Fruit fly (Drosophila melanogaster): ENCODE measurements around the gene CG42446.
A peak's percentile ranks its signal among the peaks of the same experiment; 100 is the strongest.

The CG42446 gene

DNA sequence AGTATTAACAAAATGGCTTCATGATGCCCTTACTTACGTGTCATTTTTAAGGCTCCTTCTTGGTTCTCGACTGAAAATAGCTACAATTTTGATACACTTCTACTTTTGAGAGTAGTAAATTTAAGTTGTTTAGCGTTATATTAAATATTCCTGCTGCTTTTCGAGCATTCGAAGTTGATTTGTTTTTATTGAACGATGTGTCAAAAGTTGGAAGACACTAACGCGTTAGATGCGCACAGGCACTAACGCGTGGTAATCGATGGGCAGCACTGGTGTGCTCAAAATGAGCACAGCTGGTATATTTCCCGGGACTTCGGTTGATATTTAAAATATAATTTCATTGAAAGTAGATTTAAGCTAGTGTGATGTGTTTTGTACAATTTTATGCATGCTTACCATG lies 810 bp downstream of the CG42446 start, which contains the start of gene CG17931 (continued):
- TF ChIP-seq otp (GFP tag; IDR thresholded peaks at IDR 0.05) = no peak
- TF ChIP-seq ssp (GFP tag; IDR thresholded peaks at IDR 0.05) = no peak
- TF ChIP-seq z (GFP tag; IDR thresholded peaks at IDR 0.05) = no peak
- TF ChIP-seq Opbp (GFP tag; IDR thresholded peaks at IDR 0.05; ENCODE audit: partially characterized antibody) = peak; percentile 56; the same call in 2 of the 3 replicates
- no peak for TF ChIP-seq CG8290 (GFP tag; optimal IDR thresholded peaks at IDR 0.05)
- TF ChIP-seq CG8290 (tag; optimal IDR thresholded peaks at IDR 0.05) = no peak
- TF ChIP-seq CG10543 (GFP tag; optimal IDR thresholded peaks at IDR 0.05) = no peak
- no peak for TF ChIP-seq bsh (GFP tag; optimal IDR thresholded peaks at IDR 0.05)
- TF ChIP-seq sna (GFP tag; IDR thresholded peaks at IDR 0.05; ENCODE audit: partially characterized antibody) = no peak
- peak; percentile 78 for TF ChIP-seq CG12659 (GFP tag; optimal IDR thresholded peaks at IDR 0.05)
- no peak for TF ChIP-seq CG11696 (GFP tag; IDR thresholded peaks at IDR 0.05)
- TF ChIP-seq fu2 (GFP tag; optimal IDR thresholded peaks at IDR 0.05) = no peak

dm6 chr3R:16356863-16357215 lies 3.1 kb downstream of the CG42446 start, which contains the start of gene CG10311:
Gene CG10311 (minus strand): TSS chr3R:16357015.
- TF ChIP-seq amos (GFP tag; IDR thresholded peaks at IDR 0.05; ENCODE audit: partially characterized antibody) = peak; percentile 46; the same call in 1 of the 2 replicates
- TF ChIP-seq Stat92E (GFP tag; optimal IDR thresholded peaks at IDR 0.05) = no peak
- TF ChIP-seq CG13296 (GFP tag; optimal IDR thresholded peaks at IDR 0.05) = peak; percentile 42
- peak; percentile 71 for TF ChIP-seq CG10543 (GFP tag; optimal IDR thresholded peaks at IDR 0.05)
- TF ChIP-seq NFAT (GFP tag; IDR thresholded peaks at IDR 0.05) = peak; percentile 28; the same call in 1 of the 2 replicates
- TF ChIP-seq CG32532 (GFP tag; IDR thresholded peaks at IDR 0.05) = peak; percentile 17; the same call in 1 of the 2 replicates
- peak; percentile 24; the same call in 1 of the 2 replicates for TF ChIP-seq slbo (GFP tag; IDR thresholded peaks at IDR 0.05)
- peak; percentile 8 for TF ChIP-seq mirr (GFP tag; optimal IDR thresholded peaks at IDR 0.05)
- no peak for TF ChIP-seq sim (GFP tag; IDR thresholded peaks at IDR 0.05)
- TF ChIP-seq Dbx (GFP tag; IDR thresholded peaks at IDR 0.05) = 0 out of 3 replicates have a peak, but pooled peaks have one; percentile 30
- TF ChIP-seq Fer1 (GFP tag; optimal IDR thresholded peaks at IDR 0.05) = peak; percentile 36
- TF ChIP-seq odd (GFP tag; optimal IDR thresholded peaks at IDR 0.05) = no peak
- peak in 1 of 2 experiments; percentile 46 for TF ChIP-seq Trl (optimal IDR thresholded peaks at IDR 0.05)
- TF ChIP-seq Trl (GFP tag; optimal IDR thresholded peaks at IDR 0.05) = no peak
- TF ChIP-seq Sox102F (GFP tag; optimal IDR thresholded peaks at IDR 0.05) = no peak
- TF ChIP-seq Dref (GFP tag; IDR thresholded peaks at IDR 0.05) = no peak
- peak; percentile 16; the same call in 1 of the 2 replicates for TF ChIP-seq MBD-R2 (GFP tag; IDR thresholded peaks at IDR 0.05)
- no peak for TF ChIP-seq CG2678 (tag; optimal IDR thresholded peaks at IDR 0.05)
- TF ChIP-seq CG15514 (GFP tag; optimal IDR thresholded peaks at IDR 0.05) = peak; percentile 28
- no peak for TF ChIP-seq CG2129 (GFP tag; IDR thresholded peaks at IDR 0.05; ENCODE audit: partially characterized antibody)
- TF ChIP-seq sug (tag; optimal IDR thresholded peaks at IDR 0.05) = peak; percentile 14
- no peak for TF ChIP-seq CG10209 (GFP tag; optimal IDR thresholded peaks at IDR 0.05)
- TF ChIP-seq Rfx (GFP tag; IDR thresholded peaks at IDR 0.05) = peak; percentile 40; the same call in 1 of the 2 replicates
- TF ChIP-seq chinmo (GFP tag; IDR thresholded peaks at IDR 0.05; ENCODE audit: partially characterized antibody) = peak; percentile 70; the same call in 1 of the 4 replicates
- 0 out of 2 replicates have a peak, but pooled peaks have one; percentile 18 for TF ChIP-seq Atf6 (GFP tag; IDR thresholded peaks at IDR 0.05)
- 0 out of 3 replicates have a peak, but pooled peaks have one; percentile 12 for TF ChIP-seq so (GFP tag; IDR thresholded peaks at IDR 0.05)
- TF ChIP-seq ftz-f1 (GFP tag; optimal IDR thresholded peaks at IDR 0.05) = peak; percentile 45
- peak; percentile 53; the same call in 1 of the 2 replicates for TF ChIP-seq Adf1 (GFP tag; IDR thresholded peaks at IDR 0.05)
- TF ChIP-seq Med (GFP tag) = peak; percentile 57
- TF ChIP-seq Dll (GFP tag; IDR thresholded peaks at IDR 0.05; ENCODE audit: partially characterized antibody) = 0 out of 4 replicates have a peak, but pooled peaks have one; percentile 22
- TF ChIP-seq CG10321 (GFP tag; IDR thresholded peaks at IDR 0.05) = 0 out of 2 replicates have a peak, but pooled peaks have one; percentile 9
- no peak for TF ChIP-seq CG8290 (GFP tag; optimal IDR thresholded peaks at IDR 0.05)
- TF ChIP-seq CG8290 (tag; optimal IDR thresholded peaks at IDR 0.05) = peak in 1 of 2 experiments; percentile 50
- 0 out of 2 replicates have a peak, but pooled peaks have one; percentile 10 for TF ChIP-seq Xrp1 (GFP tag; IDR thresholded peaks at IDR 0.05)
- peak; percentile 99 for TF ChIP-seq CG8359 (GFP tag; optimal IDR thresholded peaks at IDR 0.05; ENCODE audit: borderline replicate concordance)
- peak; percentile 58 for TF ChIP-seq CG34376 (GFP tag; optimal IDR thresholded peaks at IDR 0.05)
- TF ChIP-seq Jarid2 (GFP tag; optimal IDR thresholded peaks at IDR 0.05) = peak; percentile 53
- TF ChIP-seq CG13624 (GFP tag; optimal IDR thresholded peaks at IDR 0.05) = peak; percentile 51
- no peak for TF ChIP-seq insv (GFP tag; optimal IDR thresholded peaks at IDR 0.05)
